Fruit fly (Drosophila melanogaster) whole organism: ENCODE measurements around the gene plx.

Experiments
- CG8478 ChIP-seq: fragments of >200 bp; optimal IDR thresholded peaks from 2 replicates; lab custom pipeline; 2018; ENCODE audit warnings: inconsistent platforms
- Dll ChIP-seq: fragments of >200 bp; optimal IDR thresholded peaks from 2 replicates; lab custom pipeline; 2017
- EcR ChIP-seq, 2 experiments: fragments of >200 bp; optimal IDR thresholded peaks; 2 replicates each; lab custom pipeline; 2017; ENCODE audit warnings: missing biosample characterization in 2 of 2, missing genetic modification characterization in 2 of 2, missing genetic modification reagents in 2 of 2

dm6 chr3R:5754594-5754993, 68.9 kb downstream of the plx start, which contains the start of gene Dcps:
- TF ChIP-seq EcR (GFP tag; optimal IDR thresholded peaks at IDR 0.05; lab: Kevin White, UChicago) = no peak
- TF ChIP-seq CG8478 (lab: Kevin White, UChicago) = no peak
- no peak for TF ChIP-seq Dll
